Worm (Caenorhabditis elegans) whole organism, young adult: Measurements from ENCODE around the gene nas-16.

Experiments used
- B0019.2 ChIP-seq: fragments of 200-800 bp; sonication (Bioruptor generic); conservative IDR thresholded peaks from 2 replicates; pipeline ENCODE4 v1.3.6; 2022; ENCODE audit warnings: missing genetic modification reagents, missing genetic modification characterization, missing compliant biosample characterization
- C17E4.6 ChIP-seq: fragments of 200-800 bp; sonication (Bioruptor generic); IDR thresholded peaks from 2 replicates; pipeline ENCODE4 v1.3.6; 2022; ENCODE audit warnings: missing genetic modification reagents, missing genetic modification characterization, missing compliant biosample characterization
- F10E7.11 ChIP-seq: sonication (generic microtip); optimal IDR thresholded peaks from 2 replicates; lab custom pipeline; 2017; ENCODE audit warnings: mild to moderate bottlenecking, missing genetic modification characterization, moderate library complexity, missing compliant biosample characterization
- F22D6.2 ChIP-seq: sonication (generic microtip); optimal IDR thresholded peaks from 2 replicates; lab custom pipeline; 2016; ENCODE audit warnings: mild to moderate bottlenecking, missing genetic modification characterization, missing compliant biosample characterization
- F39B2.1 ChIP-seq: fragments of 200-800 bp; sonication (Bioruptor generic); IDR thresholded peaks from 2 replicates; pipeline ENCODE4 v1.3.6; 2022; ENCODE audit warnings: missing genetic modification reagents, missing genetic modification characterization, missing compliant biosample characterization
- F57A8.1 ChIP-seq: fragments of 200-800 bp; sonication (Bioruptor generic); optimal IDR thresholded peaks from 2 replicates; lab custom pipeline; 2018; ENCODE audit warnings: mild to moderate bottlenecking, missing genetic modification characterization, moderate library complexity, missing compliant biosample characterization
- Y53F4B.3 ChIP-seq: fragments of 200-800 bp; sonication (Bioruptor generic); IDR thresholded peaks from 2 replicates; pipeline ENCODE4 v1.3.6; 2022; ENCODE audit warnings: missing genetic modification reagents, missing genetic modification characterization, missing compliant biosample characterization
- Y53G8AR.9 ChIP-seq: fragments of 200-800 bp; sonication (Bioruptor generic); conservative IDR thresholded peaks from 2 replicates; pipeline ENCODE4 v1.3.6; 2022; ENCODE audit warnings: missing genetic modification reagents, missing genetic modification characterization, missing compliant biosample characterization
- Y67H2A.10 ChIP-seq: fragments of 200-800 bp; sonication (Bioruptor generic); conservative IDR thresholded peaks from 2 replicates; pipeline ENCODE4 v1.3.6; 2022; ENCODE audit warnings: missing genetic modification reagents, missing genetic modification characterization, missing compliant biosample characterization
- aptf-2 ChIP-seq: fragments of 200-800 bp; sonication (Bioruptor generic); conservative IDR thresholded peaks from 2 replicates; pipeline ENCODE4 v1.3.6; 2022; ENCODE audit warnings: missing genetic modification reagents, missing genetic modification characterization, missing compliant biosample characterization
- attf-6 ChIP-seq: fragments of 200-800 bp; sonication (Bioruptor generic); IDR thresholded peaks from 2 replicates; pipeline ENCODE4 v1.3.6; 2022; ENCODE audit warnings: missing genetic modification reagents, missing genetic modification characterization, missing compliant biosample characterization
- bed-2 ChIP-seq: fragments of 200-800 bp; sonication (Bioruptor generic); IDR thresholded peaks from 2 replicates; pipeline ENCODE4 v1.3.6; 2022; ENCODE audit warnings: missing genetic modification reagents, missing genetic modification characterization, missing compliant biosample characterization
- ceh-58 ChIP-seq: fragments of 200-800 bp; sonication (Bioruptor generic); IDR thresholded peaks from 2 replicates; pipeline ENCODE4 v1.3.6; 2022; ENCODE audit warnings: missing genetic modification characterization, missing compliant biosample characterization
- ceh-91 ChIP-seq: fragments of 200-800 bp; sonication (Bioruptor generic); IDR thresholded peaks from 2 replicates; pipeline ENCODE4 v1.3.6; 2022; ENCODE audit warnings: missing genetic modification reagents, missing genetic modification characterization, missing compliant biosample characterization
- chd-7 ChIP-seq: sonication (generic microtip); optimal IDR thresholded peaks from 2 replicates; lab custom pipeline; 2016; ENCODE audit warnings: mild to moderate bottlenecking, missing genetic modification characterization, moderate library complexity, missing compliant biosample characterization
- egl-44 ChIP-seq: fragments of 200-800 bp; sonication (Bioruptor generic); IDR thresholded peaks from 2 replicates; pipeline ENCODE4 v1.3.6; 2022; ENCODE audit warnings: missing genetic modification reagents, missing genetic modification characterization, missing compliant biosample characterization
- ekl-4 ChIP-seq: fragments of 200-800 bp; sonication (Bioruptor generic); IDR thresholded peaks from 2 replicates; pipeline ENCODE4 v1.3.6; 2022; ENCODE audit warnings: missing genetic modification reagents, missing genetic modification characterization, missing compliant biosample characterization
- gei-17 ChIP-seq: fragments of 200-800 bp; sonication (Bioruptor generic); optimal IDR thresholded peaks from 2 replicates; lab custom pipeline; 2018; ENCODE audit warnings: mild to moderate bottlenecking, missing genetic modification characterization, missing compliant biosample characterization
- let-526 ChIP-seq: fragments of 200-800 bp; sonication (Bioruptor generic); IDR thresholded peaks from 2 replicates; pipeline ENCODE4 v1.3.6; 2022; ENCODE audit warnings: missing genetic modification reagents, missing genetic modification characterization, missing compliant biosample characterization
- lin-35 ChIP-seq, 3 experiments: fragments of 150-350 bp in 2 of 3; sonication (generic microtip) in 1 of 3; optimal IDR thresholded peaks; 2 replicates each; lab custom pipeline; 2014 to 2018; ENCODE audit warnings: missing biosample characterization in 3 of 3, missing genetic modification characterization in 3 of 3, missing genetic modification reagents in 3 of 3
- lsl-1 ChIP-seq: fragments of 200-800 bp; sonication (Bioruptor generic); optimal IDR thresholded peaks from 2 replicates; lab custom pipeline; 2018; ENCODE audit warnings: mild to moderate bottlenecking, missing genetic modification characterization, moderate library complexity, missing compliant biosample characterization
- madf-8 ChIP-seq: fragments of 200-800 bp; sonication (Bioruptor generic); conservative IDR thresholded peaks from 2 replicates; pipeline ENCODE4 v1.3.6; 2022; ENCODE audit warnings: missing genetic modification reagents, missing genetic modification characterization, missing compliant biosample characterization
- nfya-2 ChIP-seq: fragments of 200-800 bp; sonication (Bioruptor generic); IDR thresholded peaks from 2 replicates; pipeline ENCODE4 v1.3.6; 2022; ENCODE audit warnings: missing genetic modification reagents, missing genetic modification characterization, missing compliant biosample characterization
- nfyb-1 ChIP-seq: fragments of 200-800 bp; sonication (Bioruptor generic); IDR thresholded peaks from 2 replicates; pipeline ENCODE4 v1.3.6; 2022; ENCODE audit warnings: missing genetic modification reagents, missing genetic modification characterization, missing compliant biosample characterization
- nhr-80 ChIP-seq: sonication (generic microtip); optimal IDR thresholded peaks from 2 replicates; lab custom pipeline; 2016; ENCODE audit warnings: missing genetic modification characterization, missing compliant biosample characterization
- pbrm-1 ChIP-seq: fragments of 200-800 bp; sonication (Bioruptor generic); IDR thresholded peaks from 2 replicates; pipeline ENCODE4 v1.3.6; 2022; ENCODE audit warnings: missing genetic modification reagents, missing genetic modification characterization, missing compliant biosample characterization
- rpc-1 ChIP-seq, 2 experiments: fragments of 150-350 bp in 1 of 2; sonication (generic microtip) in 1 of 2; optimal IDR thresholded peaks; 2 replicates each; lab custom pipeline; 2014 to 2018; ENCODE audit warnings: missing biosample characterization in 1 of 2, missing genetic modification characterization in 1 of 2, missing genetic modification reagents in 1 of 2, missing genotype in 1 of 2
- sdz-38 ChIP-seq: sonication (generic microtip); optimal IDR thresholded peaks from 2 replicates; lab custom pipeline; 2016; ENCODE audit warnings: missing genotype, missing genetic modification characterization, missing compliant biosample characterization
- snpc-4 ChIP-seq, 5 experiments: fragments of 150-350 bp in 1 of 5; sonication (generic microtip) in 4 of 5; optimal IDR thresholded peaks; 2 replicates each; lab custom pipeline; 2014 to 2018; ENCODE audit warnings: missing genetic modification characterization in 5 of 5, missing biosample characterization in 3 of 5, antibody characterized with exemption in 2 of 5, mild to moderate bottlenecking in 2 of 5, missing compliant biosample characterization in 2 of 5, missing genotype in 2 of 5, moderate library complexity in 2 of 5, missing genetic modification reagents in 1 of 5
- somi-1 ChIP-seq: fragments of 200-800 bp; sonication (Bioruptor generic); optimal IDR thresholded peaks from 2 replicates; lab custom pipeline; 2018; ENCODE audit warnings: mild to moderate bottlenecking, missing genetic modification characterization, missing compliant biosample characterization
- tbp1 ChIP-seq: fragments of 200-800 bp; sonication (Bioruptor generic); optimal IDR thresholded peaks from 2 replicates; lab custom pipeline; 2018; ENCODE audit warnings: mild to moderate bottlenecking, missing genetic modification characterization, missing compliant biosample characterization
- unc-62 ChIP-seq: fragments of 150-350 bp; optimal IDR thresholded peaks from 2 replicates; lab custom pipeline; 2014; ENCODE audit warnings: missing biosample characterization, missing genetic modification reagents, missing genetic modification characterization
- zfh-2 ChIP-seq: fragments of 200-800 bp; sonication (Bioruptor generic); conservative IDR thresholded peaks from 2 replicates; pipeline ENCODE4 v1.3.6; 2022; ENCODE audit warnings: missing genetic modification reagents, missing genetic modification characterization, missing compliant biosample characterization
- ztf-18 ChIP-seq: sonication (generic microtip); optimal IDR thresholded peaks from 2 replicates; lab custom pipeline; 2016; ENCODE audit warnings: missing genotype, mild to moderate bottlenecking, missing genetic modification characterization, missing compliant biosample characterization
- ztf-22 ChIP-seq: fragments of 200-800 bp; sonication (Bioruptor generic); optimal IDR thresholded peaks from 2 replicates; lab custom pipeline; 2018; ENCODE audit warnings: mild to moderate bottlenecking, missing genetic modification characterization, moderate library complexity, missing compliant biosample characterization
- ztf-26 ChIP-seq: sonication (generic microtip); optimal IDR thresholded peaks from 2 replicates; lab custom pipeline; 2017; ENCODE audit warnings: missing genetic modification characterization, missing compliant biosample characterization

nas-16 gene

ce11 chrV:11403059-11403458 lies 10.9 kb downstream of the nas-16 start:
- no peak for TF ChIP-seq nhr-80
- no peak for TF ChIP-seq madf-8 (GFP tag; lab: Robert Waterston, UW)
- no peak for TF ChIP-seq ceh-91 (GFP tag; lab: Robert Waterston, UW)
- TF ChIP-seq sdz-38 (tag; lab: Kevin White, UChicago): no peak
- no peak for TF ChIP-seq attf-6 (GFP tag; lab: Robert Waterston, UW)
- TF ChIP-seq C17E4.6 (GFP tag; lab: Robert Waterston, UW): no peak
- no peak for TF ChIP-seq ztf-22 (GFP tag; lab: Kevin White, UChicago)
- no peak for TF ChIP-seq aptf-2 (GFP tag; lab: Robert Waterston, UW)
- no peak for TF ChIP-seq ekl-4 (GFP tag; lab: Robert Waterston, UW)

ce11 chrV:11403702-11404101 lies 11.6 kb downstream of the nas-16 start:
- TF ChIP-seq F57A8.1 (no peak), ztf-22 (GFP tag; lab: Kevin White, UChicago) (no peak), lsl-1 (GFP tag; lab: Kevin White, UChicago) (no peak), rpc-1 (optimal IDR thresholded peaks at IDR 0.05; lab: Kevin White, UChicago) (no peak), rpc-1 (tag; optimal IDR thresholded peaks at IDR 0.05; lab: Kevin White, UChicago) (no peak), bed-2 (GFP tag; lab: Robert Waterston, UW) (no peak), snpc-4 (GFP tag; optimal IDR thresholded peaks at IDR 0.05; lab: Kevin White, UChicago) (no peak), snpc-4 (tag; optimal IDR thresholded peaks at IDR 0.05; lab: Kevin White, UChicago) (no peak), nfya-2 (GFP tag; lab: Robert Waterston, UW) (no peak), pbrm-1 (GFP tag; lab: Robert Waterston, UW) (no peak), gei-17 (GFP tag; lab: Kevin White, UChicago) (no peak), Y67H2A.10 (GFP tag; lab: Robert Waterston, UW) (no peak), tbp1 (GFP tag; lab: Kevin White, UChicago) (no peak), F10E7.11 (no peak)

- no peak for TF ChIP-seq Y53F4B.3 (GFP tag; lab: Robert Waterston, UW)
- TF ChIP-seq ceh-58 (GFP tag; lab: Robert Waterston, UW): no peak
- no peak for TF ChIP-seq lin-35 (GFP tag; optimal IDR thresholded peaks at IDR 0.05; lab: Kevin White, UChicago)
- no peak for TF ChIP-seq ztf-18 (tag; lab: Kevin White, UChicago)
- no peak for TF ChIP-seq egl-44 (GFP tag; lab: Robert Waterston, UW)
- no peak for TF ChIP-seq nfyb-1
- TF ChIP-seq Y53G8AR.9 (GFP tag; lab: Robert Waterston, UW): no peak
- no peak for TF ChIP-seq ceh-91 (GFP tag; lab: Robert Waterston, UW)
- TF ChIP-seq chd-7 (tag; lab: Kevin White, UChicago): no peak
- TF ChIP-seq zfh-2 (GFP tag; lab: Robert Waterston, UW): no peak
- no peak for TF ChIP-seq ztf-26
- no peak for TF ChIP-seq F22D6.2
Measured at ce11 chrV:11407251-11407650, 15.1 kb downstream of the nas-16 start, which contains the start of gene K03B8.6. K03B8.6 (plus strand) TSS chrV:11407584.

ce11 chrV:11410902-11411561 lies 18.9 kb downstream of the nas-16 start, which contains the start of the genes K03B8.8 and grl-3:
K03B8.8 (minus strand) TSS chrV:11411002.
grl-3 (plus strand) TSS chrV:11411511.
- TF ChIP-seq B0019.2 (GFP tag; lab: Robert Waterston, UW): no peak
- no peak for TF ChIP-seq somi-1 (GFP tag; lab: Kevin White, UChicago)
- TF ChIP-seq unc-62 (GFP tag; lab: Kevin White, UChicago): no peak
- TF ChIP-seq let-526: no peak
- TF ChIP-seq F39B2.1 (GFP tag; lab: Robert Waterston, UW): no peak
- TF ChIP-seq nhr-80: no peak
